Worm (Caenorhabditis elegans) whole organism, mixed stage, embryonic: ENCODE data around the gene best-9.

Experiments used
- drap-1 ChIP-seq: fragments of 200-800 bp; sonication (Bioruptor generic); optimal IDR thresholded peaks from 3 replicates; lab custom pipeline; 2018; ENCODE audit warnings: mild to moderate bottlenecking, missing genetic modification characterization, missing compliant biosample characterization
- elt-3 ChIP-seq: fragments of 150-350 bp; optimal IDR thresholded peaks from 2 replicates; lab custom pipeline; 2014; ENCODE audit warnings: missing biosample characterization, missing genetic modification characterization
- lin-13 ChIP-seq: fragments of 150-350 bp; optimal IDR thresholded peaks from 2 replicates; lab custom pipeline; 2014; ENCODE audit warnings: missing biosample characterization, missing genetic modification characterization
- mep-1 ChIP-seq: fragments of 150-350 bp; optimal IDR thresholded peaks from 2 replicates; lab custom pipeline; 2017; ENCODE audit warnings: missing biosample characterization, missing genetic modification reagents, missing genetic modification characterization, inconsistent platforms
- nhr-237 ChIP-seq: fragments of 150-350 bp; optimal IDR thresholded peaks from 2 replicates; lab custom pipeline; 2014; ENCODE audit warnings: missing biosample characterization, missing genetic modification characterization
- pha-4 ChIP-seq: fragments of 150-350 bp; optimal IDR thresholded peaks from 2 replicates; lab custom pipeline; 2018; ENCODE audit warnings: missing biosample characterization, missing genetic modification reagents, missing genetic modification characterization
- snpc-4 ChIP-seq: fragments of 150-350 bp; optimal IDR thresholded peaks from 2 replicates; lab custom pipeline; 2014; ENCODE audit warnings: missing biosample characterization, missing genetic modification characterization
- ztf-11 ChIP-seq: fragments of 150-350 bp; optimal IDR thresholded peaks from 2 replicates; lab custom pipeline; 2014; ENCODE audit warnings: missing biosample characterization, missing genetic modification characterization

DNA sequence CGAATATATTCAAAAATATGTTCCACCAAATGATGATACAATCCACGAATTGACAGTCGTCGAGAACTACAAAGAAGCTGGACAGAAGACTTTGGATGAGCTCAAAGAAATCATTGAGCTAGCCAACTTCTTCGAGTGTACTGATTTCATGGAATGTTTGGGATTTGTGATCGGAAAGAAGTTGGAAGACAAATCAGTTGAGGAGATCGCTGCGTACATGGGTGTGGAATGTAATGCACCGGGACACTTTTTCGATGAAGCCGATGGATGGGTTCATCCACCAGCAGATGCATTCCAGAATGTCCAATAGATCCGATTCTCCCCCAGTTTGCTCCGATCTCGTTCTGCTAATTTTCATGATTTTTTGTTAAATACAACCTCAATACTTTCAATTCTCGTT is 43.0 kb downstream of the best-9 start:
- TF ChIP-seq nhr-237 (tag; lab: Kevin White, UChicago) = no peak
- no peak for TF ChIP-seq elt-3 (tag; lab: Kevin White, UChicago)
- TF ChIP-seq snpc-4 = no peak
- no peak for TF ChIP-seq pha-4 (tag; lab: Kevin White, UChicago)
- TF ChIP-seq ztf-11 (tag; lab: Kevin White, UChicago) = no peak
- TF ChIP-seq mep-1 = no peak
- TF ChIP-seq drap-1 (GFP tag; lab: Kevin White, UChicago) = no peak
- no peak for TF ChIP-seq lin-13
